Worm (Caenorhabditis elegans) whole organism, early embryonic: ENCODE data around the gene fbxa-147.

Source experiments
- B0310.2 ChIP-seq: sonication (generic microtip); optimal IDR thresholded peaks from 2 replicates; lab custom pipeline; 2016; ENCODE audit warnings: mild to moderate bottlenecking, missing genetic modification characterization, missing compliant biosample characterization
- aly-1 ChIP-seq: sonication (generic microtip); optimal IDR thresholded peaks from 2 replicates; lab custom pipeline; 2016; ENCODE audit warnings: missing genetic modification characterization, missing compliant biosample characterization
- ama-1 ChIP-seq: fragments of 150-350 bp; optimal IDR thresholded peaks from 2 replicates; lab custom pipeline; 2014
- ceh-13 ChIP-seq: fragments of 200-800 bp; sonication (Bioruptor generic); optimal IDR thresholded peaks from 2 replicates; lab custom pipeline; 2018; ENCODE audit warnings: mild to moderate bottlenecking, missing genetic modification characterization, missing compliant biosample characterization
- ceh-36 ChIP-seq: sonication (generic microtip); optimal IDR thresholded peaks from 2 replicates; lab custom pipeline; 2016; ENCODE audit warnings: missing genetic modification characterization, inconsistent platforms, missing compliant biosample characterization
- flt-1 ChIP-seq: fragments of 200-800 bp; sonication (Bioruptor generic); IDR thresholded peaks from 2 replicates; pipeline ENCODE4 v1.3.6; 2022; ENCODE audit warnings: missing genetic modification characterization, missing compliant biosample characterization
- hmbx-1 ChIP-seq: sonication (generic microtip); optimal IDR thresholded peaks from 2 replicates; lab custom pipeline; 2016; ENCODE audit warnings: mild to moderate bottlenecking, missing genetic modification characterization, missing compliant biosample characterization
- hmg-4 ChIP-seq: fragments of 200-800 bp; sonication (Bioruptor generic); optimal IDR thresholded peaks from 2 replicates; lab custom pipeline; 2018; ENCODE audit warnings: mild to moderate bottlenecking, missing genetic modification characterization, missing compliant biosample characterization
- scrt-1 ChIP-seq: fragments of 200-800 bp; sonication (Bioruptor generic); IDR thresholded peaks from 2 replicates; pipeline ENCODE4 v1.3.6; 2022; ENCODE audit warnings: missing genetic modification characterization, missing compliant biosample characterization
- sea-1 ChIP-seq: fragments of 200-800 bp; sonication (Bioruptor generic); conservative IDR thresholded peaks from 2 replicates; pipeline ENCODE4 v1.3.6; 2022; ENCODE audit warnings: missing genetic modification characterization, missing compliant biosample characterization
- tbx-37 ChIP-seq: fragments of 200-800 bp; sonication (Bioruptor generic); conservative IDR thresholded peaks from 2 replicates; pipeline ENCODE4 v1.3.6; 2022; ENCODE audit warnings: missing genetic modification reagents, missing genetic modification characterization, missing compliant biosample characterization
- tra-4 ChIP-seq: sonication (generic microtip); optimal IDR thresholded peaks from 2 replicates; lab custom pipeline; 2017; ENCODE audit warnings: missing genetic modification characterization, missing compliant biosample characterization

ce11 chrV:14698005-14698404 lies 18.3 kb upstream of the fbxa-147 start:
- TF ChIP-seq ceh-36 (tag; lab: Kevin White, UChicago), result no peak
- no peak for TF ChIP-seq ama-1 (lab: Kevin White, UChicago)
- no peak for TF ChIP-seq flt-1 (GFP tag; lab: Robert Waterston, UW)
- no peak for TF ChIP-seq hmbx-1 (tag; lab: Kevin White, UChicago)
- TF ChIP-seq hmg-4 (GFP tag; lab: Kevin White, UChicago), result no peak
- no peak for TF ChIP-seq tra-4 (tag; lab: Kevin White, UChicago)
- TF ChIP-seq aly-1, result no peak
- no peak for TF ChIP-seq B0310.2 (tag; lab: Kevin White, UChicago)
- TF ChIP-seq scrt-1 (GFP tag; lab: Robert Waterston, UW), result no peak
- no peak for TF ChIP-seq sea-1 (GFP tag; lab: Robert Waterston, UW)
- TF ChIP-seq tbx-37 (GFP tag; lab: Robert Waterston, UW), result no peak
- TF ChIP-seq ceh-13 (GFP tag; lab: Kevin White, UChicago), result no peak
